Fruit fly (Drosophila melanogaster): ENCODE measurements around the gene CG14346.

The CG14346 gene

dm6 chr2L:1367696-1368095 lies at the start of gene CG14346:
Gene CG14346, plus strand, starts transcription at chr2L:1367996.
- TF ChIP-seq eyg (GFP tag; optimal IDR thresholded peaks at IDR 0.05) (no peak), crc (GFP tag; optimal IDR thresholded peaks at IDR 0.05) (no peak), psq (GFP tag; optimal IDR thresholded peaks at IDR 0.05) (no peak), CG15479 (GFP tag; optimal IDR thresholded peaks at IDR 0.05) (no peak), stwl (tag; optimal IDR thresholded peaks at IDR 0.05) (peak; percentile 22), ase (GFP tag; IDR thresholded peaks at IDR 0.05) (no peak)

DNA sequence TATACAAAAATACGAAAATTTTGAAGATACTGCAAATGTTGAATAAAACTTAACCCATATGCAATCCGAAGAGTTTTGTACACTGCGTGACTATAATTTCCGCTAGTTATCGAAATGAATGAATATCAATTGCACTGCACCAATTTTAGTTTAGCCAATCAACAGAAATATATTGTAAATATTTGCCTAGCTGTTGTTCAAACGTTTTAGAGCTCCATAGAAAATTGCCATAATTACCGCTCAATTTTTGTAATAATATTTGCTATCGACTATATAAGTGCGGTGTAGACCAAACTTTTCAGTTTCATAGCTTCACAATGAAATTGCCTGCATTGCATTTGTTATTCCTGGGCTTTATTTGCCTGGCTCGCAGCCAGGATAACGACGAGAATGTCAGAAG lies 38.9 kb upstream of the CG14346 start, which contains the start of gene a5:
Gene a5 (plus strand): TSS at position 301 of the 400 bp plus-strand sequence.
- TF ChIP-seq Optix (GFP tag; IDR thresholded peaks at IDR 0.05): no peak
- no peak for TF ChIP-seq CG17186 (GFP tag; optimal IDR thresholded peaks at IDR 0.05)
- TF ChIP-seq corto (GFP tag; optimal IDR thresholded peaks at IDR 0.05): no peak
- no peak for TF ChIP-seq hkb (optimal IDR thresholded peaks at IDR 0.05)
- TF ChIP-seq hkb (GFP tag; IDR thresholded peaks at IDR 0.05): no peak
- TF ChIP-seq abd-A (tag; optimal IDR thresholded peaks at IDR 0.05): no peak
- TF ChIP-seq Max (GFP tag; optimal IDR thresholded peaks at IDR 0.05): no peak
- no peak for TF ChIP-seq ase (GFP tag; IDR thresholded peaks at IDR 0.05)
- TF ChIP-seq CG17361 (GFP tag; IDR thresholded peaks at IDR 0.05): no peak
- no peak for TF ChIP-seq CG2199 (GFP tag; IDR thresholded peaks at IDR 0.05)
- no peak for TF ChIP-seq Dip3 (GFP tag; optimal IDR thresholded peaks at IDR 0.05)
- TF ChIP-seq CG10979 (tag; optimal IDR thresholded peaks at IDR 0.05): no peak
- no peak for TF ChIP-seq lilli (GFP tag; optimal IDR thresholded peaks at IDR 0.05)
- TF ChIP-seq CG10654 (GFP tag; optimal IDR thresholded peaks at IDR 0.05): no peak

DNA sequence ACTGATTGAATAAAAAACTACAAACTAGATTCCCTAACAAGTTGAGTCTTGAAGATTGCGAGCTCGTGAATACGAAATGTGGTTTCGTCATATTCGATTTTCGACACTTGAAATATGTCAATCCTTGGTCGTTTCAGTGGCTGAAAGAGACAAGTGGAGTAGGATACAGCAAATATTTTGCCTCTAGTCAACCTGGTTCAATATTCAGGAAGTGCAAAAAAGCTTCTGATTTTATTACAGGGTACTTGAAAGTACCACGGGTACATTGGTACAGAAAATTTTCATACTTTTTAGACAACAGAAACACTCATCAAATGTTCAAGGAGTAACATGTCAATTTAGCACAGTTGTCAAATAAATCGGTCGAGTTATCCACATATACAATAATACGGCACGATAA lies 34.0 kb upstream of the CG14346 start, which contains the start of gene CG5440:
Gene CG5440 (plus strand): TSS at position 301 of the 400 bp plus-strand sequence.
- no peak for TF ChIP-seq bcd (GFP tag; optimal IDR thresholded peaks at IDR 0.05)
- TF ChIP-seq bowl (GFP tag; IDR thresholded peaks at IDR 0.05): no peak
- no peak for TF ChIP-seq tll (GFP tag; optimal IDR thresholded peaks at IDR 0.05)
- no peak for TF ChIP-seq Mrtf (GFP tag; IDR thresholded peaks at IDR 0.05)
- TF ChIP-seq Dll (GFP tag; IDR thresholded peaks at IDR 0.05; ENCODE audit: partially characterized antibody): no peak
- TF ChIP-seq B-H1 (GFP tag; IDR thresholded peaks at IDR 0.05): no peak
- no peak for TF ChIP-seq hbn (GFP tag; IDR thresholded peaks at IDR 0.05; ENCODE audit: partially characterized antibody)
- no peak for TF ChIP-seq H2.0 (GFP tag; IDR thresholded peaks at IDR 0.05)
- no peak for TF ChIP-seq CG3163 (GFP tag; optimal IDR thresholded peaks at IDR 0.05)
- no peak for TF ChIP-seq sc (optimal IDR thresholded peaks at IDR 0.05)
- no peak for TF ChIP-seq sc (GFP tag; optimal IDR thresholded peaks at IDR 0.05)
- no peak for TF ChIP-seq sens-2 (GFP tag; IDR thresholded peaks at IDR 0.05)
- TF ChIP-seq Meics (GFP tag; optimal IDR thresholded peaks at IDR 0.05): no peak
- TF ChIP-seq Aef1 (GFP tag; IDR thresholded peaks at IDR 0.05): no peak
- TF ChIP-seq Fer2 (tag; optimal IDR thresholded peaks at IDR 0.05): no peak
- no peak for TF ChIP-seq CG2712 (tag; optimal IDR thresholded peaks at IDR 0.05)
- TF ChIP-seq pum (GFP tag; optimal IDR thresholded peaks at IDR 0.05): no peak
- no peak for TF ChIP-seq fd64A (GFP tag; optimal IDR thresholded peaks at IDR 0.05)
- no peak for TF ChIP-seq CG11695 (GFP tag; IDR thresholded peaks at IDR 0.05)

- no peak for TF ChIP-seq tll (GFP tag; optimal IDR thresholded peaks at IDR 0.05)
- TF ChIP-seq CG2116 (GFP tag; optimal IDR thresholded peaks at IDR 0.05): no peak
- no peak for TF ChIP-seq maf-S (GFP tag; optimal IDR thresholded peaks at IDR 0.05)
- TF ChIP-seq Sry-δ (GFP tag; optimal IDR thresholded peaks at IDR 0.05): no peak
- no peak for TF ChIP-seq CG12155 (GFP tag; optimal IDR thresholded peaks at IDR 0.05)
- no peak for TF ChIP-seq Dip3 (GFP tag; optimal IDR thresholded peaks at IDR 0.05)
- no peak for TF ChIP-seq dati (GFP tag; IDR thresholded peaks at IDR 0.05)
- TF ChIP-seq knrl (GFP tag; IDR thresholded peaks at IDR 0.05; ENCODE audit: partially characterized antibody): no peak
- TF ChIP-seq Ptx1 (GFP tag; IDR thresholded peaks at IDR 0.05): no peak
- TF ChIP-seq ci (GFP tag; IDR thresholded peaks at IDR 0.05): no peak
- TF ChIP-seq zfh1 (GFP tag; IDR thresholded peaks at IDR 0.05): no peak
- no peak for TF ChIP-seq CG5180 (GFP tag; optimal IDR thresholded peaks at IDR 0.05)
Observed at dm6 chr2L:1341995-1342394, 25.8 kb upstream of the CG14346 start, which contains the start of gene CG33923. Gene CG33923, minus strand, starts transcription at chr2L:1342095.

All from whole organism, embryonic.